Fruit fly (Drosophila melanogaster) whole organism, pupa: ENCODE results near the gene HemK1.
A peak's percentile ranks its signal among the peaks of the same experiment; 100 is the strongest.

Source experiments
- CG10348 ChIP-seq: fragments of 200-800 bp; sonication (Bioruptor generic); IDR thresholded peaks from 2 replicates; pipeline ENCODE4 v1.3.6; 2022; ENCODE audit warnings: missing biosample characterization, missing genetic modification characterization
- CG12605 ChIP-seq: fragments of 200-800 bp; sonication (Bioruptor generic); IDR thresholded peaks from 2 replicates; pipeline ENCODE4 v1.3.6; 2022; ENCODE audit warnings: missing biosample characterization, missing genetic modification characterization
- CG13204 ChIP-seq: fragments of 200-800 bp; sonication (Bioruptor generic); optimal IDR thresholded peaks from 2 replicates; lab custom pipeline; 2018; ENCODE audit warnings: missing biosample characterization, mild to moderate bottlenecking, missing genetic modification characterization, moderate library complexity
- CG14655 ChIP-seq: fragments of 200-800 bp; sonication (Bioruptor generic); optimal IDR thresholded peaks from 3 replicates; lab custom pipeline; 2017; ENCODE audit warnings: mild to moderate bottlenecking, missing biosample characterization, missing genetic modification reagents, missing genetic modification characterization
- CG15710 ChIP-seq: fragments of 200-800 bp; sonication (Bioruptor generic); optimal IDR thresholded peaks from 2 replicates; lab custom pipeline; 2018; ENCODE audit warnings: missing biosample characterization, mild to moderate bottlenecking, missing genetic modification characterization, moderate library complexity
- CG17806 ChIP-seq: fragments of 200-800 bp; sonication (Bioruptor generic); optimal IDR thresholded peaks from 2 replicates; lab custom pipeline; 2018; ENCODE audit warnings: missing biosample characterization, mild to moderate bottlenecking, missing genetic modification characterization, moderate library complexity
- CG32121 ChIP-seq: fragments of 200-800 bp; sonication (Bioruptor generic); IDR thresholded peaks from 2 replicates; pipeline ENCODE4 v1.3.6; 2022; ENCODE audit warnings: missing biosample characterization, missing genetic modification characterization
- CG34367 ChIP-seq: fragments of 200-800 bp; sonication (Bioruptor generic); optimal IDR thresholded peaks from 2 replicates; lab custom pipeline; 2018; ENCODE audit warnings: missing biosample characterization, mild to moderate bottlenecking, missing genetic modification characterization
- CG4496 ChIP-seq: fragments of 200-800 bp; sonication (Bioruptor generic); IDR thresholded peaks from 3 replicates; pipeline ENCODE4 v1.3.6; 2022; ENCODE audit warnings: missing biosample characterization, missing genetic modification characterization
- CG8159 ChIP-seq: fragments of 200-800 bp; sonication (Bioruptor generic); optimal IDR thresholded peaks from 3 replicates; lab custom pipeline; 2018; ENCODE audit warnings: missing biosample characterization, mild to moderate bottlenecking, missing genetic modification characterization, moderate library complexity
- CG8301 ChIP-seq: fragments of 200-800 bp; sonication (Bioruptor generic); optimal IDR thresholded peaks from 2 replicates; lab custom pipeline; 2018; ENCODE audit warnings: missing biosample characterization, mild to moderate bottlenecking, missing genetic modification characterization
- CG9948 ChIP-seq: fragments of 200-800 bp; sonication (Bioruptor generic); optimal IDR thresholded peaks from 2 replicates; lab custom pipeline; 2018; ENCODE audit warnings: missing biosample characterization, mild to moderate bottlenecking, missing genetic modification characterization, moderate library complexity
- D1 ChIP-seq: fragments of 200-800 bp; sonication (Bioruptor generic); optimal IDR thresholded peaks from 2 replicates; lab custom pipeline; 2018; ENCODE audit warnings: missing biosample characterization, mild to moderate bottlenecking, missing genetic modification characterization, moderate library complexity
- EcR ChIP-seq: fragments of 200-800 bp; sonication (Bioruptor generic); optimal IDR thresholded peaks from 3 replicates; lab custom pipeline; 2019; ENCODE audit warnings: missing biosample characterization, missing genetic modification characterization, mild to moderate bottlenecking, moderate library complexity, missing genetic modification reagents
- Ets98B ChIP-seq: fragments of 200-800 bp; sonication (Bioruptor generic); IDR thresholded peaks from 2 replicates; pipeline ENCODE4 v1.3.6; 2022; ENCODE audit warnings: missing biosample characterization, missing genetic modification characterization
- Pif1A ChIP-seq: fragments of 200-800 bp; sonication (Bioruptor generic); optimal IDR thresholded peaks from 3 replicates; lab custom pipeline; 2016; ENCODE audit warnings: missing biosample characterization, missing genetic modification characterization
- Pif1B ChIP-seq: fragments of 200-800 bp; sonication (Bioruptor generic); optimal IDR thresholded peaks from 3 replicates; lab custom pipeline; 2016; ENCODE audit warnings: missing biosample characterization, missing genetic modification characterization
- Snoo ChIP-seq: fragments of 200-800 bp; sonication (Bioruptor generic); optimal IDR thresholded peaks from 3 replicates; lab custom pipeline; 2017; ENCODE audit warnings: missing biosample characterization, mild to moderate bottlenecking, missing genetic modification characterization, inconsistent platforms
- fd96Ca ChIP-seq: fragments of 200-800 bp; sonication (Bioruptor generic); IDR thresholded peaks from 3 replicates; pipeline ENCODE4 v1.3.6; 2022; ENCODE audit warnings: missing biosample characterization, missing genetic modification characterization
- gl ChIP-seq: fragments of 200-800 bp; sonication (Bioruptor generic); optimal IDR thresholded peaks from 2 replicates; lab custom pipeline; 2018; ENCODE audit warnings: missing biosample characterization, mild to moderate bottlenecking, missing genetic modification characterization
- rn ChIP-seq: fragments of 200-800 bp; sonication (Bioruptor generic); IDR thresholded peaks from 2 replicates; pipeline ENCODE4 v1.3.6; 2022; ENCODE audit warnings: missing biosample characterization, missing genetic modification characterization

HemK1 gene

dm6 chr2L:6462259-6462658 lies 5.2 kb downstream of the HemK1 start:
- TF ChIP-seq CG13204, result no peak
- no peak for TF ChIP-seq CG10348
- TF ChIP-seq CG4496 (GFP tag; lab: Robert Waterston, UW), result no peak
- no peak for TF ChIP-seq CG14655 (GFP tag; lab: Kevin White, UChicago)
- no peak for TF ChIP-seq fd96Ca (GFP tag; lab: Robert Waterston, UW)
- no peak for TF ChIP-seq CG32121 (GFP tag; lab: Robert Waterston, UW)
- TF ChIP-seq CG9948, result no peak
- TF ChIP-seq CG34367 (tag; lab: Kevin White, UChicago), result no peak
- TF ChIP-seq D1 (tag; lab: Kevin White, UChicago), result no peak

DNA sequence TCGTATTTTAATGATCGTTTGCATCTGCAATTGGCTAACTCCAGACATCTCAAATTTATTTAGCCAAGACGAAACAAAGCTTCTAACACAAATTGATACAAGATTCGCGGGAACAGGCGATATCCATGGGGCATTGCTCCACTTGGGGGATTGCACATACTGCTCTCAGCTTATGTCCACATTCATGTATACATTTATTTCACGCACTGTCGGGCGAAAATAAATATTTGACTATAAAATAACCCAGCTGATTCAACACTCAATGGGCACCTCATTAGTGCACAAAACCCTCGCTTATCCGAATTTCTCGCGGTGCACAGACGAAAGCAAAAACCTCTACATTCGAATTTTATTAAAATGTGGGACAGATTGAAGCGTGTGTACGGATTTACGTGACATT lies 6.0 kb downstream of the HemK1 start:
- TF ChIP-seq EcR (no peak), CG9948 (no peak), CG10348 (no peak), fd96Ca (GFP tag; lab: Robert Waterston, UW) (no peak), Ets98B (GFP tag; lab: Robert Waterston, UW) (no peak), Snoo (tag; lab: Kevin White, UChicago) (no peak), CG13204 (no peak), D1 (tag; lab: Kevin White, UChicago) (no peak), CG15710 (tag; lab: Kevin White, UChicago) (no peak), gl (tag; lab: Kevin White, UChicago) (no peak)

DNA sequence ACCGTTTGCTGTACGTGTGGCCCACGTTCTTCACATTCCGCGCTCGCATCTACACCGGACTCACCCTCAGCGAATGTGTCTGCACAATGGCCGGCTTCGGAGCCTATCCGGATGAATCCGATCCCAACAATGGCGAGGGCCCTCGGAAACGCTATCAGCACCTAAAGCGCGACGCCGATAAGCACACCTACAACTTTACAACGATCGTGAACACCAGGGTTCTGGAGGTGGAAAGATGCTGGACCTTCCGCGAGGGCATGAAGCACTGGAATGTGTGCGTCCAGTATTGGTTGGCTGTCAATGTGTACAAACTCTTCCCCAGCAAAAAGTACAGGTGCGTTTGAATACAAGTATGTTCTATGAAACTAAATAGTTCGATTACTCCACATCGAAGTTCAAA lies 9.9 kb downstream of the HemK1 start:
- no peak for TF ChIP-seq Snoo (tag; lab: Kevin White, UChicago)
- TF ChIP-seq EcR, result no peak

- TF ChIP-seq Ets98B (GFP tag; lab: Robert Waterston, UW) (peak; percentile 53; the same call in 1 of the 2 replicates), CG32121 (GFP tag; lab: Robert Waterston, UW) (peak; percentile 56; the same call in 1 of the 2 replicates), D1 (tag; lab: Kevin White, UChicago) (no peak), Snoo (tag; lab: Kevin White, UChicago) (no peak), Pif1A (GFP tag; lab: Kevin White, UChicago) (peak; percentile 3), CG17806 (tag; lab: Kevin White, UChicago) (peak; percentile 47), CG14655 (GFP tag; lab: Kevin White, UChicago) (no peak), CG10348 (no peak), CG34367 (tag; lab: Kevin White, UChicago) (peak; percentile 32), fd96Ca (GFP tag; lab: Robert Waterston, UW) (peak; percentile 50; the same call in 1 of the 3 replicates), rn (no peak), CG8301 (tag; lab: Kevin White, UChicago) (peak; percentile 25), CG9948 (peak; percentile 17), CG15710 (tag; lab: Kevin White, UChicago) (peak; percentile 42), CG8159 (peak; percentile 52), CG4496 (GFP tag; lab: Robert Waterston, UW) (peak; percentile 78)
Observed at dm6 chr2L:6455955-6456599, 11.4 kb downstream of the HemK1 start, which contains the start of gene frj. Gene frj, plus strand, starts transcription at chr2L:6456052.

DNA sequence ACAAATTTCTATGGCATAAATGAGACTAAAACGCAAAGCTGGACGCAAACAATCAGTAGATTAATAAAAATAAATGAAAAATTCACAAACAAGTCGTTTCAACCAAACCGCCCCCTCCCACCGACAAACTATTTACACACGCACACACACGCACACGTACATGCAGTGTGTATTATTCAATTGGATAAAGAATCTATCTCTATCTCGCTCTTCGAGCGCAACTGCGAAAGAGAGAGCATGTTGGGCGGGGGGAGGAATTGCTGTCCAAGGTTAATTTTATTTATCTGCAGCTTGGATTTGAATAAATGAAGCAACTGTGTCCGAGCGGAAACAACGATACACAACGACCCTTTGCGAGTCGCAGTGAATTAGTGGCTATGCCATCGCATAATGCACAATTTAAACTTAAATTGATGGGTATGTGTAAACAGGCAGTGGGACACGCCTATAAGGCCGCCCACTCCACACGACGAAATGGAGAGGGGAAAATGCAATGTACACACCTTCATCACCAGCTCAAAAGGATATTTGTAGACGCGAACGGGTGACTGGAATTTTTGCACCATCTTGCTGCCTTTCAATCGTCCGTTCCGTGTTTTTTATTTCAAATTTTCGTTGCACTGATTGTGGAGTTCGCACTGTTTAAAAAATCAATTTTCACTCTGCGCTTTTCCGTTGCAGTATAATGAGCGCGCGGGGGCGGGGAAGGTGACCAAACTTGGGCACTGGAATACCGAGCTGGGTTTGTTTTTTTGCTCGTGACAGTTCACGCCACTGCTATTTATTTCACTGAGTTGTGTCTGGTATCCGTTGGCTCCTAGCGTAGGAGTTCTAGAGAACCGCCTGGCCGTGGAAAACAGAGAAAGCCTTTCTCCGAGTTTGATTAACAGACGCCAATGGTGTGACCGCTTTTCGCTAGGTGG lies 12.2 kb downstream of the HemK1 start, which contains the start of gene retm:
Gene retm, minus strand, starts transcription at position 898 of the 923 bp plus-strand sequence.
- TF ChIP-seq CG10348 (no peak), CG17806 (tag; lab: Kevin White, UChicago) (no peak), CG13204 (peak; percentile 21), CG4496 (GFP tag; lab: Robert Waterston, UW) (no peak), CG12605 (GFP tag; lab: Robert Waterston, UW) (no peak), CG8159 (no peak), rn (no peak), Pif1A (GFP tag; lab: Kevin White, UChicago) (peak; percentile 20), CG14655 (GFP tag; lab: Kevin White, UChicago) (no peak), Ets98B (GFP tag; lab: Robert Waterston, UW) (peak; percentile 25; the same call in 1 of the 2 replicates), D1 (tag; lab: Kevin White, UChicago) (no peak), Snoo (tag; lab: Kevin White, UChicago) (no peak), CG9948 (no peak), CG15710 (tag; lab: Kevin White, UChicago) (no peak), EcR (peak; percentile 48), CG32121 (GFP tag; lab: Robert Waterston, UW) (peak; percentile 16; the same call in 1 of the 2 replicates), fd96Ca (GFP tag; lab: Robert Waterston, UW) (no peak; the same call in 2 of the 3 replicates), CG34367 (tag; lab: Kevin White, UChicago) (no peak), gl (tag; lab: Kevin White, UChicago) (no peak), CG8301 (tag; lab: Kevin White, UChicago) (no peak), Pif1B (peak; percentile 6)

DNA sequence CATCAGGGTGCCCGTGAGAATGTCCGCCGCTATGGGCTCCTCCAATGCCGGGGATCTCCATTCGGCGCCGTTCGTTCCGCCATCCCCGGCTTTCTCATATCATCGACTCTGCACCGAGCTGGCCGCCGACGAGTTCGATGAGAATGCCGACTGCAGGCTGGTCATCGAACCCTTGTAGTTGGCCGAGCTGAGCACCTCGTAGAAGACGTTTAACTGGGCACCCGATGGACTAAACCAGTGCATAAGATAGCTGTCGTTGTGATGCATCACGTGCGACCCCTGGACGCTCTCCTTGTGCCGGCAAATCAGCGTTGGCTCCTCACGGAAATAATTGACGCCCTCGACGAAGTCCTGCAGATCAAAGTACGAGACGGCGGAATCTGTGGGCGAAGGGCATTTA lies 17.7 kb downstream of the HemK1 start:
- no peak for TF ChIP-seq CG14655 (GFP tag; lab: Kevin White, UChicago)
- TF ChIP-seq Snoo (tag; lab: Kevin White, UChicago), result no peak
- TF ChIP-seq EcR, result peak; percentile 80
- TF ChIP-seq CG8159, result no peak
- no peak for TF ChIP-seq CG12605 (GFP tag; lab: Robert Waterston, UW)
- TF ChIP-seq CG15710 (tag; lab: Kevin White, UChicago), result no peak
